Worm (Caenorhabditis elegans): ENCODE data around the gene ZK1127.13.

ce11 chrII:7098578-7098977, 45.5 kb downstream of the ZK1127.13 start, which contains the start of gene mct-5:
- TF ChIP-seq ceh-13 (GFP tag; optimal IDR thresholded peaks at IDR 0.05), result no peak
- TF ChIP-seq sea-1 (GFP tag; conservative IDR thresholded peaks at IDR 0.05), result no peak
- no peak for TF ChIP-seq aly-1 (tag; optimal IDR thresholded peaks at IDR 0.05)
- no peak for TF ChIP-seq ama-1 (optimal IDR thresholded peaks at IDR 0.05)
- no peak for TF ChIP-seq hnd-1 (tag; optimal IDR thresholded peaks at IDR 0.05)

All from whole organism, early embryonic.